Worm (Caenorhabditis elegans) whole organism, late embryonic: Measurements from ENCODE around the gene rps-3.

Experiments
- C08G9.2 ChIP-seq: sonication (generic microtip); optimal IDR thresholded peaks from 2 replicates; lab custom pipeline; 2016; ENCODE audit warnings: mild to moderate bottlenecking, missing genetic modification characterization, moderate library complexity, missing compliant biosample characterization
- C38D4.7 ChIP-seq: fragments of 200-800 bp; sonication (Bioruptor generic); optimal IDR thresholded peaks from 2 replicates; lab custom pipeline; 2018; ENCODE audit warnings: mild to moderate bottlenecking, missing genetic modification characterization, moderate library complexity, missing compliant biosample characterization
- F13H6.1 ChIP-seq: sonication (generic microtip); optimal IDR thresholded peaks from 2 replicates; lab custom pipeline; 2016; ENCODE audit warnings: missing genetic modification characterization, missing compliant biosample characterization
- K02D7.2 ChIP-seq: sonication (generic microtip); optimal IDR thresholded peaks from 2 replicates; lab custom pipeline; 2017; ENCODE audit warnings: mild to moderate bottlenecking, missing genetic modification characterization, missing compliant biosample characterization
- K09A11.1 ChIP-seq: sonication (generic microtip); optimal IDR thresholded peaks from 2 replicates; lab custom pipeline; 2017; ENCODE audit warnings: antibody characterized with exemption, mild to moderate bottlenecking, missing genetic modification characterization, missing compliant biosample characterization; ENCODE audit not compliant: insufficient read depth
- T23F11.4 ChIP-seq: fragments of 200-800 bp; sonication (Bioruptor generic); optimal IDR thresholded peaks from 2 replicates; lab custom pipeline; 2018; ENCODE audit warnings: mild to moderate bottlenecking, missing genetic modification characterization, missing compliant biosample characterization
- Y22D7AL.16 ChIP-seq: sonication (generic microtip); optimal IDR thresholded peaks from 2 replicates; lab custom pipeline; 2016; ENCODE audit warnings: missing genetic modification characterization, missing compliant biosample characterization
- ahr-1 ChIP-seq: sonication (generic microtip); optimal IDR thresholded peaks from 2 replicates; lab custom pipeline; 2016; ENCODE audit warnings: missing genetic modification characterization, missing compliant biosample characterization
- ceh-14 ChIP-seq: sonication (generic microtip); optimal IDR thresholded peaks from 2 replicates; lab custom pipeline; 2016; ENCODE audit warnings: missing genotype, missing genetic modification characterization, missing compliant biosample characterization
- ceh-31 ChIP-seq: sonication (generic microtip); optimal IDR thresholded peaks from 2 replicates; lab custom pipeline; 2016; ENCODE audit warnings: missing genetic modification characterization, missing compliant biosample characterization
- ceh-34 ChIP-seq: sonication (generic microtip); optimal IDR thresholded peaks from 2 replicates; lab custom pipeline; 2016; ENCODE audit warnings: mild to moderate bottlenecking, missing genetic modification characterization, missing compliant biosample characterization
- ceh-48 ChIP-seq: sonication (generic microtip); optimal IDR thresholded peaks from 2 replicates; lab custom pipeline; 2016; ENCODE audit warnings: missing genetic modification characterization, inconsistent platforms, missing compliant biosample characterization
- ceh-6 ChIP-seq: fragments of 200-800 bp; sonication (Bioruptor generic); optimal IDR thresholded peaks from 2 replicates; lab custom pipeline; 2018; ENCODE audit warnings: mild to moderate bottlenecking, missing genetic modification characterization, missing compliant biosample characterization
- che-1 ChIP-seq: sonication (generic microtip); optimal IDR thresholded peaks from 2 replicates; lab custom pipeline; 2016; ENCODE audit warnings: mild to moderate bottlenecking, missing genetic modification characterization, missing compliant biosample characterization
- dve-1 ChIP-seq: sonication (generic microtip); optimal IDR thresholded peaks from 2 replicates; lab custom pipeline; 2017; ENCODE audit warnings: antibody characterized with exemption, mild to moderate bottlenecking, missing genetic modification characterization, missing compliant biosample characterization
- elt-2 ChIP-seq: sonication (generic microtip); optimal IDR thresholded peaks from 2 replicates; lab custom pipeline; 2016; ENCODE audit warnings: missing genetic modification reagents, missing genetic modification characterization, missing compliant biosample characterization
- fax-1 ChIP-seq: sonication (generic microtip); optimal IDR thresholded peaks from 2 replicates; lab custom pipeline; 2016; ENCODE audit warnings: missing genotype, missing genetic modification characterization, missing compliant biosample characterization
- fkh-10 ChIP-seq: fragments of 150-350 bp; optimal IDR thresholded peaks from 2 replicates; lab custom pipeline; 2014; ENCODE audit warnings: missing biosample characterization, missing genetic modification reagents, missing genetic modification characterization
- fkh-6 ChIP-seq: sonication (generic microtip); optimal IDR thresholded peaks from 2 replicates; lab custom pipeline; 2016; ENCODE audit warnings: missing genetic modification characterization, missing compliant biosample characterization
- hlh-13 ChIP-seq: fragments of 200-800 bp; sonication (Bioruptor generic); optimal IDR thresholded peaks from 2 replicates; lab custom pipeline; 2018; ENCODE audit warnings: mild to moderate bottlenecking, missing genetic modification characterization, missing compliant biosample characterization
- hlh-6 ChIP-seq: sonication (generic microtip); optimal IDR thresholded peaks from 2 replicates; lab custom pipeline; 2016; ENCODE audit warnings: missing genotype, missing genetic modification characterization, missing compliant biosample characterization
- nfya-1 ChIP-seq: sonication (generic microtip); optimal IDR thresholded peaks from 2 replicates; lab custom pipeline; 2017; ENCODE audit warnings: missing genetic modification characterization, mild to moderate bottlenecking, missing compliant biosample characterization, antibody characterized with exemption, moderate library complexity
- nhr-11 ChIP-seq: fragments of 150-350 bp; optimal IDR thresholded peaks from 2 replicates; lab custom pipeline; 2014; ENCODE audit warnings: missing biosample characterization, missing genetic modification characterization
- nhr-232 ChIP-seq: sonication (generic microtip); optimal IDR thresholded peaks from 2 replicates; lab custom pipeline; 2016; ENCODE audit warnings: missing genetic modification characterization, missing compliant biosample characterization
- pax-1 ChIP-seq: fragments of 150-350 bp; optimal IDR thresholded peaks from 2 replicates; lab custom pipeline; 2014; ENCODE audit warnings: missing biosample characterization, missing genetic modification characterization
- pros-1 ChIP-seq: fragments of 150-350 bp; optimal IDR thresholded peaks from 2 replicates; lab custom pipeline; 2014; ENCODE audit warnings: missing biosample characterization, missing genetic modification reagents, missing genetic modification characterization
- ref-2 ChIP-seq: sonication (generic microtip); optimal IDR thresholded peaks from 2 replicates; lab custom pipeline; 2016; ENCODE audit warnings: missing genetic modification characterization, missing compliant biosample characterization
- rnt-1 ChIP-seq: sonication (generic microtip); optimal IDR thresholded peaks from 2 replicates; lab custom pipeline; 2016; ENCODE audit warnings: missing genetic modification characterization, missing compliant biosample characterization
- sox-2 ChIP-seq: fragments of 200-800 bp; sonication (Bioruptor generic); IDR thresholded peaks from 2 replicates; pipeline ENCODE4 v1.3.6; 2022; ENCODE audit warnings: missing genetic modification reagents, missing genetic modification characterization, missing compliant biosample characterization
- tbx-2 ChIP-seq: sonication (generic microtip); optimal IDR thresholded peaks from 2 replicates; lab custom pipeline; 2016; ENCODE audit warnings: missing genetic modification characterization, missing compliant biosample characterization
- tbx-7 ChIP-seq: sonication (generic microtip); optimal IDR thresholded peaks from 2 replicates; lab custom pipeline; 2016; ENCODE audit warnings: missing genotype, missing genetic modification characterization, missing compliant biosample characterization
- ttx-3 ChIP-seq: sonication (generic microtip); optimal IDR thresholded peaks from 2 replicates; lab custom pipeline; 2016; ENCODE audit warnings: missing genetic modification reagents, missing genetic modification characterization, missing compliant biosample characterization
- unc-86 ChIP-seq: sonication (generic microtip); optimal IDR thresholded peaks from 2 replicates; lab custom pipeline; 2016; ENCODE audit warnings: missing genetic modification characterization, missing compliant biosample characterization
- zip-5 ChIP-seq: sonication (generic microtip); optimal IDR thresholded peaks from 2 replicates; lab custom pipeline; 2016; ENCODE audit warnings: missing genetic modification characterization, missing compliant biosample characterization

The rps-3 gene

DNA sequence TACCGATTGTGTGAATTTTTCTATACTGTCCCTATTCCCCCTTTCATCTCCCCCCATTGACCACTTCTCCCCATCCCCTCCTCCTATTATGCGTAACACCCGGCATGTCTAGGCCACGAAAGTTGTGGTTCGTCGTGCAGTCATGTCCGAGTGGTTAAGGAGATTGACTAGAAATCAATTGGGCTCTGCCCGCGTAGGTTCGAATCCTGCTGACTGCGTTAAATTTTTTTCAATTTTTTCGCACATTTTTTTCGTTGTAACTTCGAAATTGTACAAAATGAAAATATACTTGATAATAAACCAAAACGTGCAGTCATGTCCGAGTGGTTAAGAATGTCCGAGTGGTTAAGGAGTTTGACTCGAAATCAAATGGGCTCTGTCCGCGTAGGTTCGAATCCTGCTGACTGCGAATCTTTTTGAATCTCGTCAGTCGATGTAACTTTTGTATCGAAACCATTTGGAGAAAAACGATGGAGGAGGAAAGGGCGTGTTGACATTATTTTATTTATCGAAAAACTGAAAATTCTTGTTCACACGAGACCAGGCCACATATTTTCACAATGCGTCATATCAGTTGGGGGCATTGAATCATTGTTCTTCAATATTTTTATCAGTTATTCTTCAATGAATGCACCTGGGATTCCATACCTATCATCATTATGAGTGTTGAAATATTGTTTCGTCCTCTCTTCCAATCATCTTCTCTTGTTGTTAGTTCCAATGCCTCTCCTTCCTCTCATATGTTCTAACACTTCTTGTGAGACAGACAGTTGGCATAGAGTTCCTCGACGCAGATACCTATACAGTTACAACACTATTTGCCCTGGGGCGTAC, 47.7 kb upstream of the rps-3 start, which contains the start of gene nfm-1 (continued):
- TF ChIP-seq pros-1 (tag; lab: Kevin White, UChicago), result peak; percentile 4
- peak; percentile 47 for TF ChIP-seq rnt-1 (tag; lab: Kevin White, UChicago)
- peak; percentile 77 for TF ChIP-seq ceh-48 (tag; lab: Kevin White, UChicago)
- TF ChIP-seq fax-1 (tag; lab: Kevin White, UChicago), result peak; percentile 10
- TF ChIP-seq F13H6.1, result peak; percentile 7
- TF ChIP-seq unc-86 (tag; lab: Kevin White, UChicago), result peak; percentile 68
- TF ChIP-seq ref-2, result peak; percentile 64
- TF ChIP-seq pax-1 (tag; lab: Kevin White, UChicago), result no peak
- no peak for TF ChIP-seq nhr-11
- TF ChIP-seq hlh-13 (GFP tag; lab: Kevin White, UChicago), result peak; percentile 40
- TF ChIP-seq K02D7.2 (tag; lab: Kevin White, UChicago), result peak; percentile 65
- peak; percentile 26 for TF ChIP-seq hlh-6
- peak; percentile 82 for TF ChIP-seq che-1
- TF ChIP-seq dve-1 (tag; lab: Kevin White, UChicago), result peak; percentile 64
- peak; percentile 66 for TF ChIP-seq Y22D7AL.16
- TF ChIP-seq tbx-2 (tag; lab: Kevin White, UChicago), result peak; percentile 58
- peak; percentile 82 for TF ChIP-seq K09A11.1 (tag; lab: Kevin White, UChicago)
- peak; percentile 77 for TF ChIP-seq sox-2 (GFP tag; lab: Robert Waterston, UW)

DNA sequence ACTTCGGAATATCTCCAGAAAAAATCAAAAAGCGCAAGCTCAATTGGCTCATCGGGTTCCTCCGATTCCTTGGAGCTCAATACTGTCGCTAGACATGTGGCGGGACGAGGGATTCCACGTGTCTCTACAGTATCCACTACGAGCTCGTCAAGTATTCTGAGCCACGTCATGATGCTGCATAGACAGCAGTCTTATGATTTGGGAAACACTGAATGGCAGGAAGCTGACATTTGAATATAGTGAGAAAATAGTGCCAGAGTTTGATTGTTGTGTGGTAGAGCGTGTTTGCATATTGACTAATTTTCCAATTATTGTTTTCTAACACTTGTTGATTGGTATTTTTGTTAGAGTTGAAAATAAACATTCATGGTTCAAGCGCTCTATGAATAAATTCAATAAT, 43.2 kb upstream of the rps-3 start:
- TF ChIP-seq ceh-31 (tag; lab: Kevin White, UChicago) (no peak), ceh-6 (no peak), dve-1 (tag; lab: Kevin White, UChicago) (no peak), T23F11.4 (no peak)

DNA sequence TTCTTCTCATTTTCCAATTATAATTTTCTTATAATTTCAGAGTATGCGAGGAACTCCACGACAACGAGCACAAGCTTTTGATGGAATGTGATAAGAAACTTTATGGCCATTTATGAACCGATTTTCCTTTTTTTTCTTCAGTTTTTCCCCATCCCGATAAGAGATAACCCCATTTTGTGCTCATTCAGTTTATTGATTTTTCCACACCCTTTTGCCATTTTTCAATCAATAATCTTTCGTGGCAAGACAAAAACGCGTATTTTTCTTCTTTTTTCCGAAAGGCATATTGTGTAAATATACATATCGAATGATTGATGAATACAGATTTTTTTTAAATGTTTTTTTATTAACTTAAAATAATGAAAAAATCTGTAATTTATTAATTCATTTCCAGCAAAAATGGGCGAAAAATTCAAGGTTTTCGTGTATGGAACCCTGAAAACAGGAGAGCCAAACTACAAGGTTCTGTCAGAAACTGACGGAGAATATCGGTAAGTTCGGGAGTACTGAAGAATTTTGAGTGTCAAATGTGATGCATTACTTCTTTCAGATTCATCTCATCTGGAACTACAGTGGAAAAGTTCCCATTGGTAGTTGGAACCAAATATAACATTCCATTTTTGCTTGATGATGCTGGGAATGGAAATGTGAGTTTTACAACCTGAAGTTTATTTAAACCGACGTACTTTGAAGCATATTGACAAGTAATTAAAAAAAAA, 42.2 kb upstream of the rps-3 start, which contains the start of gene F42A10.9:
F42A10.9 (plus strand) TSS at position 321 of the 719 bp plus-strand sequence.
- TF ChIP-seq ceh-31 (tag; lab: Kevin White, UChicago) (no peak), rnt-1 (tag; lab: Kevin White, UChicago) (no peak), che-1 (no peak), elt-2 (tag; lab: Kevin White, UChicago) (peak; percentile 18)

DNA sequence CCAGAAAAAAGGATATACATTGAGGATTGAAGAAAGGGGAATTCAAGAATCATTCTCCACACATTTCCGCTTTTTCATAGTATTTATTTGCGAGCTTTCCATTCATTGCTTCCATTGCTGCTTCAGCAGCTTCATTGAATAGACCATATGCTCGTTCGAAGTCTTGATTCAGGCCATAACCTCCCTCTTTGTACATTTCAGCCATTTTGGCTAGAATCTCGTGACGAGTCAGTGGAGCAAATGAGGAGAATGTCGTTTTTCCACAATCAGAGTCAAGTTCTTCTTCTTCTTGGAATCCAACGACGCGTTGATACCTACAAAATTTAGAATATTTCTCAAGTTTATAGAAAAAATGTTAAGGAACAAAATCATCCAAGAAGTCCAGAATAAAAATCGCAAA, 41.4 kb upstream of the rps-3 start:
- TF ChIP-seq ceh-14 (tag; lab: Kevin White, UChicago), result no peak
- no peak for TF ChIP-seq rnt-1 (tag; lab: Kevin White, UChicago)
- TF ChIP-seq ceh-34 (tag; lab: Kevin White, UChicago), result no peak
- no peak for TF ChIP-seq C08G9.2 (tag; lab: Kevin White, UChicago)
- TF ChIP-seq tbx-7, result no peak
- TF ChIP-seq fkh-6, result no peak
- no peak for TF ChIP-seq ahr-1 (tag; lab: Kevin White, UChicago)
- no peak for TF ChIP-seq elt-2 (tag; lab: Kevin White, UChicago)
- no peak for TF ChIP-seq fkh-10
- TF ChIP-seq T23F11.4, result no peak
- TF ChIP-seq C38D4.7, result no peak

DNA sequence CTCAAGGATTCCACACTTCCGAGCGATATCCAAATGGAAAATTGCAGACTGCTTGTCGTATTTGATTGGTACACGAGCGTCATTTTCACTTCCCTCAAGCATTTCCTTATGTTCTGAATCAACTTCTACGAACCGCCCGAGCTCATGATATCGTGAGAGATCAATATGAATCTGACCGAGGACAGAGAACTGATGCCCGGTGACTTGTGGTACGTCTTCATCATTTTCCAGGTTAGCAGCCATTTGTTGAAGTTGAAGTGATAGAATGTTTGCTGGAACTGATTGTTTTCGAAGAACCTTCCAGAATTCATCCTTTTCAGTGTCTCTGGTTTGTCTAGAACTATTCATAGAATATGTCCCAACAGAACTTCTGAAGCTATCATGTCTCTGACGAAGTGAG, 40.0 kb upstream of the rps-3 start:
- TF ChIP-seq unc-86 (tag; lab: Kevin White, UChicago) (no peak), zip-5 (tag; lab: Kevin White, UChicago) (no peak), ceh-31 (tag; lab: Kevin White, UChicago) (no peak), nhr-232 (tag; lab: Kevin White, UChicago) (no peak), ahr-1 (tag; lab: Kevin White, UChicago) (no peak), nfya-1 (tag; lab: Kevin White, UChicago) (no peak), ttx-3 (no peak)
